Fruit fly (Drosophila melanogaster): ENCODE results near the gene CG33301.

Gene CG33301

dm6 chr2L:10057236-10057635 is 7.9 kb downstream of the CG33301 start (continued):
- no peak for TF ChIP-seq CG7987 (GFP tag; optimal IDR thresholded peaks at IDR 0.05)
- peak; percentile 75 for TF ChIP-seq unpg (GFP tag; optimal IDR thresholded peaks at IDR 0.05)
- no peak for TF ChIP-seq Fer1 (GFP tag; optimal IDR thresholded peaks at IDR 0.05)
- TF ChIP-seq ATbp (GFP tag; optimal IDR thresholded peaks at IDR 0.05): peak; percentile 67
- TF ChIP-seq CG17186 (GFP tag; optimal IDR thresholded peaks at IDR 0.05): no peak
- peak; percentile 67 for TF ChIP-seq CG11504 (tag; optimal IDR thresholded peaks at IDR 0.05)
- TF ChIP-seq slou (GFP tag; optimal IDR thresholded peaks at IDR 0.05): no peak
- TF ChIP-seq sqz (GFP tag; optimal IDR thresholded peaks at IDR 0.05): peak; percentile 59
- no peak for TF ChIP-seq CG6683 (GFP tag; optimal IDR thresholded peaks at IDR 0.05)
- TF ChIP-seq br (optimal IDR thresholded peaks at IDR 0.05): no peak
- peak; percentile 77 for TF ChIP-seq Sox102F (GFP tag; optimal IDR thresholded peaks at IDR 0.05)
- TF ChIP-seq fd96Cb (tag; optimal IDR thresholded peaks at IDR 0.05): peak; percentile 87
- peak; percentile 63 for TF ChIP-seq CG14710 (tag; optimal IDR thresholded peaks at IDR 0.05)
- no peak for TF ChIP-seq fd102C (GFP tag; optimal IDR thresholded peaks at IDR 0.05)
- TF ChIP-seq CG2129 (GFP tag; IDR thresholded peaks at IDR 0.05; ENCODE audit: partially characterized antibody): no peak
- no peak for TF ChIP-seq hb (GFP tag; IDR thresholded peaks at IDR 0.05; ENCODE audit: partially characterized antibody)
- peak; percentile 89 for TF ChIP-seq CG6689 (GFP tag; IDR thresholded peaks at IDR 0.05)
- no peak for TF ChIP-seq MESR4 (GFP tag; optimal IDR thresholded peaks at IDR 0.05)
- peak; percentile 80 for TF ChIP-seq CG11093 (GFP tag; IDR thresholded peaks at IDR 0.05)
- TF ChIP-seq zen (tag; optimal IDR thresholded peaks at IDR 0.05): peak; percentile 56
- 0 out of 2 replicates have a peak, but pooled peaks have one; percentile 34 for TF ChIP-seq toy (GFP tag; IDR thresholded peaks at IDR 0.05)
- TF ChIP-seq nom (GFP tag; optimal IDR thresholded peaks at IDR 0.05): peak; percentile 91
- no peak for TF ChIP-seq Tbp (GFP tag; optimal IDR thresholded peaks at IDR 0.05)
- TF ChIP-seq CG15696 (tag; optimal IDR thresholded peaks at IDR 0.05): peak; percentile 77
- no peak for TF ChIP-seq kah (GFP tag; optimal IDR thresholded peaks at IDR 0.05)
- peak; percentile 60 for TF ChIP-seq Sox100B (GFP tag; optimal IDR thresholded peaks at IDR 0.05)
- no peak for TF ChIP-seq E2f2 (GFP tag; IDR thresholded peaks at IDR 0.05)
- peak; percentile 85 for TF ChIP-seq HLH3B (GFP tag; IDR thresholded peaks at IDR 0.05)
- TF ChIP-seq CG10209 (GFP tag; optimal IDR thresholded peaks at IDR 0.05): peak; percentile 64
- peak; percentile 77 for TF ChIP-seq corto (GFP tag; optimal IDR thresholded peaks at IDR 0.05)
- TF ChIP-seq Mes4 (GFP tag; optimal IDR thresholded peaks at IDR 0.05): peak; percentile 65
- TF ChIP-seq CG14965 (GFP tag; optimal IDR thresholded peaks at IDR 0.05; ENCODE audit: borderline replicate concordance): no peak
- TF ChIP-seq CG5245 (GFP tag; optimal IDR thresholded peaks at IDR 0.05): peak; percentile 62
- TF ChIP-seq psq (GFP tag; optimal IDR thresholded peaks at IDR 0.05): peak; percentile 53
- TF ChIP-seq croc (GFP tag; conservative IDR thresholded peaks at IDR 0.05): peak; percentile 85
- peak; percentile 40 for TF ChIP-seq CG13624 (GFP tag; optimal IDR thresholded peaks at IDR 0.05)
- TF ChIP-seq CG4854 (GFP tag; optimal IDR thresholded peaks at IDR 0.05): peak; percentile 17
- TF ChIP-seq dan (GFP tag; IDR thresholded peaks at IDR 0.05): peak; percentile 82; the same call in 1 of the 2 replicates
- TF ChIP-seq CG10565 (GFP tag; optimal IDR thresholded peaks at IDR 0.05): no peak
- TF ChIP-seq tap (tag; optimal IDR thresholded peaks at IDR 0.05): peak; percentile 37
- TF ChIP-seq GATAe (GFP tag; conservative IDR thresholded peaks at IDR 0.05): no peak
- TF ChIP-seq Atf6 (GFP tag; IDR thresholded peaks at IDR 0.05): peak; percentile 23; the same call in 1 of the 2 replicates
- TF ChIP-seq CG7839 (tag; optimal IDR thresholded peaks at IDR 0.05): peak; percentile 81
- peak; percentile 67 for TF ChIP-seq CG32767 (GFP tag; IDR thresholded peaks at IDR 0.05)
- TF ChIP-seq klu (GFP tag; IDR thresholded peaks at IDR 0.05): peak; percentile 54; the same call in 1 of the 2 replicates
- peak; percentile 70; the same call in 2 of the 3 replicates for TF ChIP-seq CG11695 (GFP tag; IDR thresholded peaks at IDR 0.05)
- peak; percentile 6 for TF ChIP-seq Bteb2 (GFP tag; optimal IDR thresholded peaks at IDR 0.05)
- TF ChIP-seq sd (tag; optimal IDR thresholded peaks at IDR 0.05): no peak
- TF ChIP-seq CG12942 (GFP tag; optimal IDR thresholded peaks at IDR 0.05): peak; percentile 62
- TF ChIP-seq Atf-2 (GFP tag; optimal IDR thresholded peaks at IDR 0.05): peak; percentile 71
- TF ChIP-seq trem (tag; optimal IDR thresholded peaks at IDR 0.05): peak; percentile 50

Data from whole organism, embryonic.